Worm (Caenorhabditis elegans): ENCODE measurements around the gene xpo-1.

xpo-1 gene

ce11 chrV:7819585-7819984, 14.7 kb downstream of the xpo-1 start:
- no peak for TF ChIP-seq flh-1 (GFP tag; optimal IDR thresholded peaks at IDR 0.05)
- no peak for TF ChIP-seq lsy-2 (tag; optimal IDR thresholded peaks at IDR 0.05)
- TF ChIP-seq mep-1 (tag; optimal IDR thresholded peaks at IDR 0.05) = no peak
- TF ChIP-seq ces-1 (GFP tag; optimal IDR thresholded peaks at IDR 0.05) = peak; percentile 68
- no peak for TF ChIP-seq pha-4 (tag; optimal IDR thresholded peaks at IDR 0.05)
- no peak for TF ChIP-seq bed-3 (GFP tag; optimal IDR thresholded peaks at IDR 0.05)

- TF ChIP-seq elt-3 (tag; optimal IDR thresholded peaks at IDR 0.05) (no peak), nhr-237 (tag; optimal IDR thresholded peaks at IDR 0.05) (peak; percentile 43), ceh-83 (GFP tag; optimal IDR thresholded peaks at IDR 0.05) (no peak), M03D4.4 (tag; optimal IDR thresholded peaks at IDR 0.05) (no peak), nhr-28 (tag; optimal IDR thresholded peaks at IDR 0.05) (no peak), mep-1 (tag; optimal IDR thresholded peaks at IDR 0.05) (peak; percentile 32), lsy-2 (tag; optimal IDR thresholded peaks at IDR 0.05) (peak; percentile 20), drap-1 (GFP tag; optimal IDR thresholded peaks at IDR 0.05) (no peak), ces-1 (GFP tag; optimal IDR thresholded peaks at IDR 0.05) (peak; percentile 80), sptf-1 (tag; optimal IDR thresholded peaks at IDR 0.05) (no peak), ceh-43 (GFP tag; optimal IDR thresholded peaks at IDR 0.05) (peak; percentile 61), lin-13 (tag; optimal IDR thresholded peaks at IDR 0.05) (no peak)
These were observed 15.4 kb downstream of the xpo-1 start, which contains the start of gene lbp-4 for ce11 chrV:7820270-7820669. Gene lbp-4, plus strand, starts transcription at chrV:7820578.

- TF ChIP-seq mab-5 (tag; optimal IDR thresholded peaks at IDR 0.05) (peak; percentile 68), hlh-1 (tag; optimal IDR thresholded peaks at IDR 0.05) (peak; percentile 99), M03D4.4 (tag; optimal IDR thresholded peaks at IDR 0.05) (peak; percentile 45), unc-62 (GFP tag; optimal IDR thresholded peaks at IDR 0.05) (peak; percentile 99), unc-120 (tag; optimal IDR thresholded peaks at IDR 0.05; ENCODE audit: poor library complexity, severe bottlenecking) (peak; percentile 92), drap-1 (GFP tag; optimal IDR thresholded peaks at IDR 0.05) (no peak), elt-3 (tag; optimal IDR thresholded peaks at IDR 0.05) (no peak)
These were observed 17.8 kb downstream of the xpo-1 start for ce11 chrV:7822655-7823054.

ce11 chrV:7824138-7824537, 19.3 kb downstream of the xpo-1 start:
- TF ChIP-seq unc-62 (GFP tag; optimal IDR thresholded peaks at IDR 0.05) (peak; percentile 29), lsy-2 (tag; optimal IDR thresholded peaks at IDR 0.05) (no peak), nhr-28 (tag; optimal IDR thresholded peaks at IDR 0.05) (no peak), M03D4.4 (tag; optimal IDR thresholded peaks at IDR 0.05) (no peak), hlh-1 (tag; optimal IDR thresholded peaks at IDR 0.05) (peak; percentile 47)

- TF ChIP-seq sptf-1 (tag; optimal IDR thresholded peaks at IDR 0.05) (no peak), unc-62 (GFP tag; optimal IDR thresholded peaks at IDR 0.05) (peak; percentile 73), tbx-8 (GFP tag; optimal IDR thresholded peaks at IDR 0.05) (no peak)
These were observed 21.0 kb downstream of the xpo-1 start for ce11 chrV:7825836-7826235.

- TF ChIP-seq snpc-4 (tag; optimal IDR thresholded peaks at IDR 0.05) (no peak), drap-1 (GFP tag; optimal IDR thresholded peaks at IDR 0.05) (no peak), unc-62 (GFP tag; optimal IDR thresholded peaks at IDR 0.05) (peak; percentile 37), elt-1 (tag; optimal IDR thresholded peaks at IDR 0.05; ENCODE audit: borderline replicate concordance, insufficient read depth) (no peak), nhr-237 (tag; optimal IDR thresholded peaks at IDR 0.05) (no peak), M03D4.4 (tag; optimal IDR thresholded peaks at IDR 0.05) (no peak), ceh-39 (tag; optimal IDR thresholded peaks at IDR 0.05) (no peak), lsy-2 (tag; optimal IDR thresholded peaks at IDR 0.05) (no peak), unc-39 (tag; optimal IDR thresholded peaks at IDR 0.05) (no peak), sptf-1 (tag; optimal IDR thresholded peaks at IDR 0.05) (no peak), ztf-11 (tag; optimal IDR thresholded peaks at IDR 0.05) (no peak), ces-1 (GFP tag; optimal IDR thresholded peaks at IDR 0.05) (no peak), tbx-8 (GFP tag; optimal IDR thresholded peaks at IDR 0.05) (no peak), ham-2 (GFP tag; optimal IDR thresholded peaks at IDR 0.05) (no peak), lin-32 (GFP tag; optimal IDR thresholded peaks at IDR 0.05) (no peak), hlh-1 (tag; optimal IDR thresholded peaks at IDR 0.05) (peak; percentile 68)
These were observed 21.5 kb downstream of the xpo-1 start for ce11 chrV:7826362-7826761.

ce11 chrV:7826917-7827316, 22.1 kb downstream of the xpo-1 start, which contains the start of gene mig-6:
Gene mig-6, plus strand, starts transcription at chrV:7827217.
- TF ChIP-seq nhr-12 (tag; optimal IDR thresholded peaks at IDR 0.05) (no peak), lsy-2 (tag; optimal IDR thresholded peaks at IDR 0.05) (no peak), bed-3 (GFP tag; optimal IDR thresholded peaks at IDR 0.05) (no peak), M03D4.4 (tag; optimal IDR thresholded peaks at IDR 0.05) (no peak), zip-8 (tag; optimal IDR thresholded peaks at IDR 0.05) (no peak)
